Worm (Caenorhabditis elegans) whole organism, L3 larva: ENCODE measurements around the gene col-149.

Experiments used
- R02D3.7 ChIP-seq: fragments of 150-350 bp; optimal IDR thresholded peaks from 2 replicates; lab custom pipeline; 2014; ENCODE audit warnings: missing biosample characterization, missing genetic modification characterization
- ZK546.5 ChIP-seq: sonication (generic microtip); optimal IDR thresholded peaks from 2 replicates; lab custom pipeline; 2017; ENCODE audit warnings: missing biosample characterization, missing genetic modification characterization
- aly-2 ChIP-seq: fragments of 150-350 bp; optimal IDR thresholded peaks from 2 replicates; lab custom pipeline; 2014; ENCODE audit warnings: missing biosample characterization, missing genetic modification characterization
- ama-1 ChIP-seq: fragments of 150-350 bp; optimal IDR thresholded peaks from 2 replicates; lab custom pipeline; 2018
- ceh-16 ChIP-seq: sonication (generic microtip); optimal IDR thresholded peaks from 2 replicates; lab custom pipeline; 2017; ENCODE audit warnings: missing biosample characterization, missing genetic modification characterization
- ceh-28 ChIP-seq: fragments of 150-350 bp; optimal IDR thresholded peaks from 2 replicates; lab custom pipeline; 2014; ENCODE audit warnings: missing biosample characterization, missing genetic modification reagents, missing genetic modification characterization
- ceh-82 ChIP-seq: fragments of 150-350 bp; optimal IDR thresholded peaks from 2 replicates; lab custom pipeline; 2014; ENCODE audit warnings: missing biosample characterization, missing genetic modification characterization
- ceh-9 ChIP-seq: sonication (generic microtip); optimal IDR thresholded peaks from 2 replicates; lab custom pipeline; 2018; ENCODE audit warnings: missing biosample characterization, missing genetic modification characterization
- daf-12 ChIP-seq: fragments of 150-350 bp; optimal IDR thresholded peaks from 2 replicates; lab custom pipeline; 2014; ENCODE audit warnings: missing biosample characterization, missing genetic modification reagents, missing genetic modification characterization
- egl-27 ChIP-seq: sonication (generic microtip); optimal IDR thresholded peaks from 4 replicates; lab custom pipeline; 2017; ENCODE audit warnings: missing biosample characterization, missing genetic modification reagents, missing genetic modification characterization
- egl-5 ChIP-seq: fragments of 150-350 bp; optimal IDR thresholded peaks from 2 replicates; lab custom pipeline; 2017; ENCODE audit warnings: missing biosample characterization, missing genetic modification reagents, missing genetic modification characterization, inconsistent platforms
- elt-1 ChIP-seq: fragments of 150-350 bp; optimal IDR thresholded peaks from 2 replicates; lab custom pipeline; 2014; ENCODE audit warnings: missing biosample characterization, missing genetic modification characterization
- elt-2 ChIP-seq: sonication (generic microtip); optimal IDR thresholded peaks from 2 replicates; lab custom pipeline; 2016; ENCODE audit warnings: missing genetic modification reagents, mild to moderate bottlenecking, missing genetic modification characterization, missing compliant biosample characterization
- elt-3 ChIP-seq, 3 experiments: fragments of 150-350 bp in 1 of 3; sonication (generic microtip) in 2 of 3; optimal IDR thresholded peaks; 2 replicates in 2 of 3; 4 replicates in 1 of 3; lab custom pipeline; 2014 to 2017; ENCODE audit warnings: missing biosample characterization in 3 of 3, missing genetic modification characterization in 3 of 3
- eor-1 ChIP-seq, 2 experiments: fragments of 150-350 bp; optimal IDR thresholded peaks; 2 replicates each; lab custom pipeline; 2014 to 2018; ENCODE audit warnings: missing biosample characterization in 2 of 2, missing genetic modification characterization in 2 of 2
- fkh-10 ChIP-seq: sonication (generic microtip); optimal IDR thresholded peaks from 2 replicates; lab custom pipeline; 2017; ENCODE audit warnings: missing biosample characterization, missing genetic modification reagents, missing genetic modification characterization
- fkh-2 ChIP-seq: fragments of 150-350 bp; optimal IDR thresholded peaks from 2 replicates; lab custom pipeline; 2014; ENCODE audit warnings: missing biosample characterization, missing genetic modification reagents, missing genetic modification characterization
- fos-1 ChIP-seq: fragments of 150-350 bp; optimal IDR thresholded peaks from 2 replicates; lab custom pipeline; 2014; ENCODE audit warnings: missing biosample characterization, missing genetic modification characterization
- hmg-11 ChIP-seq: sonication (generic microtip); optimal IDR thresholded peaks from 2 replicates; lab custom pipeline; 2016; ENCODE audit warnings: missing genetic modification characterization, missing compliant biosample characterization
- jun-1 ChIP-seq: fragments of 150-350 bp; optimal IDR thresholded peaks from 2 replicates; lab custom pipeline; 2014; ENCODE audit warnings: missing biosample characterization, missing genetic modification reagents, missing genetic modification characterization
- lin-15B ChIP-seq: fragments of 150-350 bp; optimal IDR thresholded peaks from 2 replicates; lab custom pipeline; 2014; ENCODE audit warnings: missing biosample characterization, missing genetic modification characterization
- lin-39 ChIP-seq: fragments of 150-350 bp; optimal IDR thresholded peaks from 2 replicates; lab custom pipeline; 2018; ENCODE audit warnings: missing biosample characterization, missing genetic modification reagents, missing genetic modification characterization
- lsy-12 ChIP-seq: sonication (generic microtip); optimal IDR thresholded peaks from 2 replicates; lab custom pipeline; 2016; ENCODE audit warnings: mild to moderate bottlenecking, missing genetic modification characterization, missing compliant biosample characterization
- mdl-1 ChIP-seq: fragments of 150-350 bp; optimal IDR thresholded peaks from 2 replicates; lab custom pipeline; 2014; ENCODE audit warnings: missing biosample characterization, missing genetic modification characterization
- mml-1 ChIP-seq: fragments of 150-350 bp; sonication (generic microtip); optimal IDR thresholded peaks from 3 replicates; lab custom pipeline; 2014; ENCODE audit warnings: missing biosample characterization, missing genetic modification characterization
- nfya-1 ChIP-seq: sonication (generic microtip); optimal IDR thresholded peaks from 2 replicates; lab custom pipeline; 2017; ENCODE audit warnings: missing genetic modification characterization, mild to moderate bottlenecking, missing compliant biosample characterization, antibody characterized with exemption, moderate library complexity; ENCODE audit not compliant: insufficient read depth
- nhr-11 ChIP-seq: fragments of 150-350 bp; optimal IDR thresholded peaks from 2 replicates; lab custom pipeline; 2014; ENCODE audit warnings: missing biosample characterization, missing genetic modification characterization
- nhr-12 ChIP-seq: fragments of 150-350 bp; optimal IDR thresholded peaks from 2 replicates; lab custom pipeline; 2014; ENCODE audit warnings: missing biosample characterization, missing genetic modification characterization
- nhr-23 ChIP-seq: fragments of 150-350 bp; optimal IDR thresholded peaks from 2 replicates; lab custom pipeline; 2014; ENCODE audit warnings: missing biosample characterization, missing genetic modification reagents, missing genetic modification characterization
- nhr-237 ChIP-seq: fragments of 150-350 bp; optimal IDR thresholded peaks from 2 replicates; lab custom pipeline; 2014; ENCODE audit warnings: missing biosample characterization, missing genetic modification characterization
- nhr-25 ChIP-seq: sonication (generic microtip); optimal IDR thresholded peaks from 2 replicates; lab custom pipeline; 2017; ENCODE audit warnings: missing biosample characterization, missing genetic modification characterization
- nhr-28 ChIP-seq: fragments of 150-350 bp; optimal IDR thresholded peaks from 2 replicates; lab custom pipeline; 2014; ENCODE audit warnings: missing biosample characterization, missing genetic modification characterization
- nhr-43 ChIP-seq: sonication (generic microtip); optimal IDR thresholded peaks from 2 replicates; lab custom pipeline; 2016; ENCODE audit warnings: mild to moderate bottlenecking, missing genetic modification characterization, missing compliant biosample characterization; ENCODE audit not compliant: poor library complexity, severe bottlenecking
- nhr-67 ChIP-seq: fragments of 150-350 bp; optimal IDR thresholded peaks from 2 replicates; lab custom pipeline; 2014; ENCODE audit warnings: missing biosample characterization, missing genetic modification characterization
- nhr-76 ChIP-seq: fragments of 150-350 bp; sonication (generic microtip); optimal IDR thresholded peaks from 5 replicates; lab custom pipeline; 2014; ENCODE audit warnings: missing biosample characterization, missing genetic modification characterization
- nhr-77 ChIP-seq: fragments of 150-350 bp; optimal IDR thresholded peaks from 2 replicates; lab custom pipeline; 2014; ENCODE audit warnings: missing biosample characterization, missing genetic modification characterization
- pha-4 ChIP-seq: fragments of 150-350 bp; optimal IDR thresholded peaks from 2 replicates; lab custom pipeline; 2014; ENCODE audit warnings: missing biosample characterization, missing genetic modification reagents, missing genetic modification characterization
- pqm-1 ChIP-seq: fragments of 150-350 bp; optimal IDR thresholded peaks from 2 replicates; lab custom pipeline; 2017; ENCODE audit warnings: missing biosample characterization, missing genetic modification characterization, inconsistent platforms
- sea-2 ChIP-seq: fragments of 150-350 bp; sonication (generic microtip); optimal IDR thresholded peaks from 4 replicates; lab custom pipeline; 2014; ENCODE audit warnings: missing biosample characterization, missing genetic modification reagents, missing genetic modification characterization
- skn-1 ChIP-seq: fragments of 150-350 bp; optimal IDR thresholded peaks from 2 replicates; lab custom pipeline; 2014; ENCODE audit warnings: missing biosample characterization, missing genetic modification characterization
- snpc-4 ChIP-seq: fragments of 150-350 bp; optimal IDR thresholded peaks from 2 replicates; lab custom pipeline; 2014; ENCODE audit warnings: missing biosample characterization, missing genetic modification characterization
- tbx-2 ChIP-seq: sonication (generic microtip); optimal IDR thresholded peaks from 2 replicates; lab custom pipeline; 2016; ENCODE audit warnings: mild to moderate bottlenecking, missing genetic modification characterization, missing compliant biosample characterization
- unc-39 ChIP-seq: sonication (generic microtip); optimal IDR thresholded peaks from 4 replicates; lab custom pipeline; 2017; ENCODE audit warnings: missing biosample characterization, missing genetic modification characterization
- unc-62 ChIP-seq: fragments of 150-350 bp; sonication (generic microtip); optimal IDR thresholded peaks from 4 replicates; lab custom pipeline; 2014; ENCODE audit warnings: missing biosample characterization, missing genetic modification reagents, missing genetic modification characterization
- zag-1 ChIP-seq: fragments of 150-350 bp; optimal IDR thresholded peaks from 2 replicates; lab custom pipeline; 2014; ENCODE audit warnings: missing biosample characterization, missing genetic modification characterization
- ztf-11 ChIP-seq: fragments of 150-350 bp; optimal IDR thresholded peaks from 2 replicates; lab custom pipeline; 2014; ENCODE audit warnings: missing biosample characterization, missing genetic modification characterization
- ztf-4 ChIP-seq: fragments of 150-350 bp; optimal IDR thresholded peaks from 2 replicates; lab custom pipeline; 2014; ENCODE audit warnings: missing biosample characterization, missing genetic modification characterization

col-149 gene

DNA sequence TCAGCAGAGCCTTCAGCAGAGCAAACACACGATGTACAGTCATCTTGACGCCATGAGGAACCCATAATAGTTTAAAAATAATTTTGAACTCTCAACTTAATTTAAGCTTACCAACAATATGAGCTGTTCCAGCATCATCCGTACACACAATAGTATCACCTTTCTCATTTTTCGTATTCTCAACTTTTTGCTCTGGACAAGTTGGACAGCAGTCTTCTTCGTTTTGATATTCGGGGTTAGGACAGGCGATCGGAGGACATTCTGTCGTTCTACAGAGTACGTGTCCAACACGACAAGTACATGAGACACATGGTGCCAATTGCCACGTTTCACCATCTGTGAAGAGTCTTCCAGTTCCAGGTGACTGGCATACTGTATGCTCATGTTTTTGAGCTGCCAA is 30.9 kb upstream of the col-149 start:
- TF ChIP-seq nhr-23 (tag; lab: Kevin White, UChicago) (no peak), nhr-11 (tag; lab: Kevin White, UChicago) (no peak), ceh-9 (tag; lab: Kevin White, UChicago) (no peak), ceh-16 (tag; lab: Kevin White, UChicago) (no peak), egl-5 (no peak), pha-4 (tag; lab: Kevin White, UChicago) (no peak), nhr-28 (tag; lab: Kevin White, UChicago) (no peak), ztf-11 (no peak), nhr-43 (tag; lab: Kevin White, UChicago) (no peak)

ce11 chrV:10320101-10320761 is 27.6 kb upstream of the col-149 start, which contains the start of the genes gna-1 and B0024.13:
Gene gna-1, minus strand, starts transcription at chrV:10320151.
Gene B0024.13, plus strand, starts transcription at chrV:10320711.
- TF ChIP-seq ceh-28 (tag; lab: Kevin White, UChicago) (no peak), eor-1 (tag; optimal IDR thresholded peaks at IDR 0.05; lab: Kevin White, UChicago) (no peak), nhr-11 (tag; lab: Kevin White, UChicago) (no peak), pqm-1 (tag; lab: Kevin White, UChicago) (no peak), fkh-10 (GFP tag; lab: Kevin White, UChicago) (no peak), tbx-2 (tag; lab: Kevin White, UChicago) (no peak), unc-62 (GFP tag; lab: Kevin White, UChicago) (no peak), elt-2 (peak; percentile 1), fkh-2 (tag; lab: Kevin White, UChicago) (no peak), lin-15B (peak; percentile 68), sea-2 (GFP tag; lab: Kevin White, UChicago) (no peak), nhr-28 (tag; lab: Kevin White, UChicago) (no peak), fos-1 (tag; lab: Kevin White, UChicago) (no peak), mdl-1 (tag; lab: Kevin White, UChicago) (no peak), ama-1 (lab: Kevin White, UChicago) (no peak), mml-1 (tag; lab: Kevin White, UChicago) (no peak), nhr-77 (tag; lab: Kevin White, UChicago) (no peak), egl-27 (tag; lab: Kevin White, UChicago) (no peak), nhr-237 (no peak), unc-39 (no peak), nhr-23 (tag; lab: Kevin White, UChicago) (peak; percentile 79), ceh-16 (tag; lab: Kevin White, UChicago) (no peak), nfya-1 (no peak), elt-3 (tag; optimal IDR thresholded peaks at IDR 0.05; lab: Kevin White, UChicago) (no peak), snpc-4 (tag; lab: Kevin White, UChicago) (no peak), elt-1 (tag; lab: Kevin White, UChicago) (no peak), nhr-43 (tag; lab: Kevin White, UChicago) (peak; percentile 78), pha-4 (tag; lab: Kevin White, UChicago) (peak; percentile 72), egl-5 (no peak), zag-1 (tag; lab: Kevin White, UChicago) (no peak), nhr-25 (tag; lab: Kevin White, UChicago) (no peak), ztf-11 (no peak), nhr-12 (tag; lab: Kevin White, UChicago) (no peak), nhr-67 (no peak), daf-12 (tag; lab: Kevin White, UChicago) (no peak), R02D3.7 (no peak), lsy-12 (peak; percentile 10), jun-1 (tag; lab: Kevin White, UChicago) (no peak), ZK546.5 (tag; lab: Kevin White, UChicago) (no peak), ztf-4 (tag; lab: Kevin White, UChicago) (no peak), ceh-82 (tag; lab: Kevin White, UChicago) (no peak), skn-1 (tag; lab: Kevin White, UChicago) (no peak), aly-2 (no peak), nhr-76 (tag; lab: Kevin White, UChicago) (no peak), ceh-9 (tag; lab: Kevin White, UChicago) (no peak), lin-39 (tag; lab: Kevin White, UChicago) (peak; percentile 56), hmg-11 (tag; lab: Kevin White, UChicago) (peak; percentile 17)
